Worm (Caenorhabditis elegans) whole organism, young adult: ENCODE data around the gene F15B9.10.

ENCODE experiments used
- B0019.2 ChIP-seq: fragments of 200-800 bp; sonication (Bioruptor generic); conservative IDR thresholded peaks from 2 replicates; pipeline ENCODE4 v1.3.6; 2022; ENCODE audit warnings: missing genetic modification reagents, missing genetic modification characterization, missing compliant biosample characterization
- C06A6.2 ChIP-seq: fragments of 200-800 bp; sonication (Bioruptor generic); conservative IDR thresholded peaks from 2 replicates; pipeline ENCODE4 v1.3.6; 2022; ENCODE audit warnings: missing genetic modification characterization, missing compliant biosample characterization
- F10E7.11 ChIP-seq: sonication (generic microtip); optimal IDR thresholded peaks from 2 replicates; lab custom pipeline; 2017; ENCODE audit warnings: mild to moderate bottlenecking, missing genetic modification characterization, moderate library complexity, missing compliant biosample characterization
- F37B4.10 ChIP-seq: fragments of 200-800 bp; sonication (Bioruptor generic); IDR thresholded peaks from 2 replicates; pipeline ENCODE4 v1.3.6; 2022; ENCODE audit warnings: missing genetic modification characterization, missing compliant biosample characterization
- F52B5.7 ChIP-seq: sonication (generic microtip); optimal IDR thresholded peaks from 2 replicates; lab custom pipeline; 2016; ENCODE audit warnings: mild to moderate bottlenecking, missing genetic modification characterization, missing compliant biosample characterization
- F57C9.4 ChIP-seq: sonication (generic microtip); optimal IDR thresholded peaks from 2 replicates; lab custom pipeline; 2017; ENCODE audit warnings: mild to moderate bottlenecking, missing genetic modification characterization, missing compliant biosample characterization
- T07F8.4 ChIP-seq: sonication (generic microtip); optimal IDR thresholded peaks from 2 replicates; lab custom pipeline; 2016; ENCODE audit warnings: mild to moderate bottlenecking, missing genetic modification characterization, moderate library complexity, missing compliant biosample characterization
- T26A5.8 ChIP-seq: sonication (generic microtip); optimal IDR thresholded peaks from 2 replicates; lab custom pipeline; 2016; ENCODE audit warnings: missing genetic modification characterization, missing compliant biosample characterization
- Y53F4B.3 ChIP-seq: fragments of 200-800 bp; sonication (Bioruptor generic); IDR thresholded peaks from 2 replicates; pipeline ENCODE4 v1.3.6; 2022; ENCODE audit warnings: missing genetic modification reagents, missing genetic modification characterization, missing compliant biosample characterization
- Y56A3A.18 ChIP-seq: fragments of 200-800 bp; sonication (Bioruptor generic); IDR thresholded peaks from 2 replicates; pipeline ENCODE4 v1.3.6; 2022; ENCODE audit warnings: missing genetic modification reagents, missing genetic modification characterization, missing compliant biosample characterization
- Y79H2A.3 ChIP-seq: fragments of 200-800 bp; sonication (Bioruptor generic); conservative IDR thresholded peaks from 2 replicates; pipeline ENCODE4 v1.3.6; 2022; ENCODE audit warnings: missing genetic modification reagents, missing genetic modification characterization, missing compliant biosample characterization
- akir-1 ChIP-seq: fragments of 200-800 bp; sonication (Bioruptor generic); optimal IDR thresholded peaks from 2 replicates; lab custom pipeline; 2018; ENCODE audit warnings: mild to moderate bottlenecking, missing genetic modification characterization, moderate library complexity, missing compliant biosample characterization
- aptf-3 ChIP-seq: fragments of 200-800 bp; sonication (Bioruptor generic); IDR thresholded peaks from 2 replicates; pipeline ENCODE4 v1.3.6; 2022; ENCODE audit warnings: missing genetic modification characterization, missing compliant biosample characterization
- attf-3 ChIP-seq: fragments of 200-800 bp; sonication (Bioruptor generic); conservative IDR thresholded peaks from 2 replicates; pipeline ENCODE4 v1.3.6; 2022; ENCODE audit warnings: missing genetic modification reagents, missing genetic modification characterization, missing compliant biosample characterization
- attf-5 ChIP-seq: fragments of 200-800 bp; sonication (Bioruptor generic); optimal IDR thresholded peaks from 2 replicates; lab custom pipeline; 2018; ENCODE audit warnings: mild to moderate bottlenecking, missing genetic modification characterization, missing compliant biosample characterization
- ccch-3 ChIP-seq: fragments of 200-800 bp; sonication (Bioruptor generic); optimal IDR thresholded peaks from 2 replicates; lab custom pipeline; 2018; ENCODE audit warnings: mild to moderate bottlenecking, missing genetic modification characterization, missing compliant biosample characterization
- cebp-2 ChIP-seq: fragments of 200-800 bp; sonication (Bioruptor generic); IDR thresholded peaks from 2 replicates; pipeline ENCODE4 v1.3.6; 2022; ENCODE audit warnings: missing genetic modification characterization, missing compliant biosample characterization
- ceh-91 ChIP-seq: fragments of 200-800 bp; sonication (Bioruptor generic); IDR thresholded peaks from 2 replicates; pipeline ENCODE4 v1.3.6; 2022; ENCODE audit warnings: missing genetic modification reagents, missing genetic modification characterization, missing compliant biosample characterization
- chd-7 ChIP-seq: sonication (generic microtip); optimal IDR thresholded peaks from 2 replicates; lab custom pipeline; 2016; ENCODE audit warnings: mild to moderate bottlenecking, missing genetic modification characterization, moderate library complexity, missing compliant biosample characterization
- die-1 ChIP-seq: sonication (generic microtip); optimal IDR thresholded peaks from 2 replicates; lab custom pipeline; 2016; ENCODE audit warnings: missing genotype, mild to moderate bottlenecking, missing genetic modification characterization, missing compliant biosample characterization
- dpl-1 ChIP-seq: fragments of 150-350 bp; optimal IDR thresholded peaks from 2 replicates; lab custom pipeline; 2014; ENCODE audit warnings: missing biosample characterization, missing genetic modification reagents, missing genetic modification characterization
- gei-17 ChIP-seq: fragments of 200-800 bp; sonication (Bioruptor generic); optimal IDR thresholded peaks from 2 replicates; lab custom pipeline; 2018; ENCODE audit warnings: mild to moderate bottlenecking, missing genetic modification characterization, missing compliant biosample characterization
- him-1 ChIP-seq: sonication (generic microtip); optimal IDR thresholded peaks from 2 replicates; lab custom pipeline; 2016; ENCODE audit warnings: missing genotype, missing genetic modification reagents, missing genetic modification characterization, missing compliant biosample characterization
- hrde-1 ChIP-seq: sonication (generic microtip); optimal IDR thresholded peaks from 2 replicates; lab custom pipeline; 2016; ENCODE audit warnings: missing genetic modification characterization, mild to moderate bottlenecking, missing compliant biosample characterization, moderate library complexity, missing genotype, missing genetic modification reagents, borderline replicate concordance
- lag-1 ChIP-seq: fragments of 200-800 bp; sonication (Bioruptor generic); IDR thresholded peaks from 2 replicates; pipeline ENCODE4 v1.3.6; 2022; ENCODE audit warnings: missing genetic modification reagents, missing genetic modification characterization, missing compliant biosample characterization
- let-526 ChIP-seq: fragments of 200-800 bp; sonication (Bioruptor generic); IDR thresholded peaks from 2 replicates; pipeline ENCODE4 v1.3.6; 2022; ENCODE audit warnings: missing genetic modification reagents, missing genetic modification characterization, missing compliant biosample characterization
- lin-35 ChIP-seq, 3 experiments: fragments of 150-350 bp in 2 of 3; sonication (generic microtip) in 1 of 3; optimal IDR thresholded peaks; 2 replicates each; lab custom pipeline; 2014 to 2018; ENCODE audit warnings: missing biosample characterization in 3 of 3, missing genetic modification characterization in 3 of 3, missing genetic modification reagents in 3 of 3
- lin-54 ChIP-seq: fragments of 200-800 bp; sonication (Bioruptor generic); optimal IDR thresholded peaks from 2 replicates; lab custom pipeline; 2018; ENCODE audit warnings: mild to moderate bottlenecking, missing genetic modification characterization, missing compliant biosample characterization
- lsy-27 ChIP-seq: sonication (generic microtip); optimal IDR thresholded peaks from 2 replicates; lab custom pipeline; 2017; ENCODE audit warnings: missing genetic modification characterization, mild to moderate bottlenecking, missing compliant biosample characterization, antibody characterized with exemption, missing genotype, borderline replicate concordance; ENCODE audit not compliant: insufficient read depth
- madf-3 ChIP-seq: fragments of 200-800 bp; sonication (Bioruptor generic); IDR thresholded peaks from 2 replicates; pipeline ENCODE4 v1.3.6; 2022; ENCODE audit warnings: missing genetic modification reagents, missing genetic modification characterization, missing compliant biosample characterization
- madf-6 ChIP-seq: fragments of 200-800 bp; sonication (Bioruptor generic); IDR thresholded peaks from 2 replicates; pipeline ENCODE4 v1.3.6; 2022; ENCODE audit warnings: missing genetic modification reagents, missing genetic modification characterization, missing compliant biosample characterization
- nhr-179 ChIP-seq: sonication (generic microtip); optimal IDR thresholded peaks from 2 replicates; lab custom pipeline; 2016; ENCODE audit warnings: mild to moderate bottlenecking, missing genetic modification characterization, missing compliant biosample characterization
- nhr-80 ChIP-seq: sonication (generic microtip); optimal IDR thresholded peaks from 2 replicates; lab custom pipeline; 2016; ENCODE audit warnings: missing genetic modification characterization, missing compliant biosample characterization
- nhr-90 ChIP-seq: sonication (generic microtip); optimal IDR thresholded peaks from 2 replicates; lab custom pipeline; 2016; ENCODE audit warnings: missing genotype, mild to moderate bottlenecking, missing genetic modification characterization, missing compliant biosample characterization
- rpc-1 ChIP-seq, 2 experiments: fragments of 150-350 bp in 1 of 2; sonication (generic microtip) in 1 of 2; optimal IDR thresholded peaks; 2 replicates each; lab custom pipeline; 2014 to 2018; ENCODE audit warnings: missing biosample characterization in 1 of 2, missing genetic modification characterization in 1 of 2, missing genetic modification reagents in 1 of 2, missing genotype in 1 of 2
- sea-2 ChIP-seq: fragments of 200-800 bp; sonication (Bioruptor generic); IDR thresholded peaks from 2 replicates; pipeline ENCODE4 v1.3.6; 2022; ENCODE audit warnings: missing genetic modification characterization, missing compliant biosample characterization
- snpc-4 ChIP-seq, 5 experiments: fragments of 150-350 bp in 1 of 5; sonication (generic microtip) in 4 of 5; optimal IDR thresholded peaks; 2 replicates each; lab custom pipeline; 2014 to 2018; ENCODE audit warnings: missing genetic modification characterization in 5 of 5, missing biosample characterization in 3 of 5, antibody characterized with exemption in 2 of 5, mild to moderate bottlenecking in 2 of 5, missing compliant biosample characterization in 2 of 5, missing genotype in 2 of 5, moderate library complexity in 2 of 5, missing genetic modification reagents in 1 of 5
- somi-1 ChIP-seq: fragments of 200-800 bp; sonication (Bioruptor generic); optimal IDR thresholded peaks from 2 replicates; lab custom pipeline; 2018; ENCODE audit warnings: mild to moderate bottlenecking, missing genetic modification characterization, missing compliant biosample characterization
- sptf-2 ChIP-seq: fragments of 200-800 bp; sonication (Bioruptor generic); optimal IDR thresholded peaks from 2 replicates; lab custom pipeline; 2018; ENCODE audit warnings: mild to moderate bottlenecking, missing genetic modification characterization, missing compliant biosample characterization
- unc-62 ChIP-seq: fragments of 150-350 bp; optimal IDR thresholded peaks from 2 replicates; lab custom pipeline; 2014; ENCODE audit warnings: missing biosample characterization, missing genetic modification reagents, missing genetic modification characterization
- zim-3 ChIP-seq: sonication (generic microtip); optimal IDR thresholded peaks from 2 replicates; lab custom pipeline; 2017; ENCODE audit warnings: mild to moderate bottlenecking, missing genetic modification characterization, moderate library complexity, missing compliant biosample characterization
- ztf-22 ChIP-seq: fragments of 200-800 bp; sonication (Bioruptor generic); optimal IDR thresholded peaks from 2 replicates; lab custom pipeline; 2018; ENCODE audit warnings: mild to moderate bottlenecking, missing genetic modification characterization, moderate library complexity, missing compliant biosample characterization
- ztf-25 ChIP-seq: fragments of 200-800 bp; sonication (Bioruptor generic); IDR thresholded peaks from 2 replicates; pipeline ENCODE4 v1.3.6; 2022; ENCODE audit warnings: missing genetic modification reagents, missing genetic modification characterization, missing compliant biosample characterization
- ztf-26 ChIP-seq: sonication (generic microtip); optimal IDR thresholded peaks from 2 replicates; lab custom pipeline; 2017; ENCODE audit warnings: missing genetic modification characterization, missing compliant biosample characterization

F15B9.10 gene

ce11 chrV:13041666-13042065, 32.9 kb upstream of the F15B9.10 start, which contains the start of gene scyl-1 (continued):
- TF ChIP-seq B0019.2 (GFP tag; lab: Robert Waterston, UW) (no peak), let-526 (GFP tag; lab: Robert Waterston, UW) (no peak), akir-1 (GFP tag; lab: Kevin White, UChicago) (no peak), madf-3 (GFP tag; lab: Robert Waterston, UW) (no peak), aptf-3 (GFP tag; lab: Robert Waterston, UW) (no peak), lsy-27 (tag; lab: Kevin White, UChicago) (no peak), dpl-1 (GFP tag; lab: Kevin White, UChicago) (no peak), C06A6.2 (GFP tag; lab: Robert Waterston, UW) (no peak), cebp-2 (no peak), madf-6 (GFP tag; lab: Robert Waterston, UW) (no peak), T26A5.8 (tag; lab: Kevin White, UChicago) (no peak), Y56A3A.18 (no peak), attf-3 (peak; percentile 37; the same call in 1 of the 2 replicates), sea-2 (no peak), ztf-26 (tag; lab: Kevin White, UChicago) (no peak), unc-62 (GFP tag; lab: Kevin White, UChicago) (no peak), lin-54 (GFP tag; lab: Kevin White, UChicago) (peak; percentile 62), T07F8.4 (tag; lab: Kevin White, UChicago) (no peak), Y53F4B.3 (no peak), nhr-90 (tag; lab: Kevin White, UChicago) (no peak), F57C9.4 (no peak), hrde-1 (tag; lab: Kevin White, UChicago) (no peak), somi-1 (no peak), F10E7.11 (no peak), sptf-2 (GFP tag; lab: Kevin White, UChicago) (no peak), Y79H2A.3 (no peak), gei-17 (no peak), lin-35 (GFP tag; optimal IDR thresholded peaks at IDR 0.05; lab: Kevin White, UChicago) (peak in 1 of 3 experiments; percentile 89), nhr-179 (no peak)

- no peak for TF ChIP-seq lag-1 (GFP tag; lab: Robert Waterston, UW)
- TF ChIP-seq hrde-1 (tag; lab: Kevin White, UChicago): no peak
- TF ChIP-seq F37B4.10 (GFP tag; lab: Robert Waterston, UW): no peak
- TF ChIP-seq attf-5 (GFP tag; lab: Kevin White, UChicago): no peak
- TF ChIP-seq nhr-90 (tag; lab: Kevin White, UChicago): no peak
- TF ChIP-seq, all 124 proteins: peak for 0
Measured at ce11 chrV:13036466-13036865, 27.7 kb upstream of the F15B9.10 start, which contains the start of gene W07G4.2. TSS of gene W07G4.2 (minus strand) at chrV:13036566.

DNA sequence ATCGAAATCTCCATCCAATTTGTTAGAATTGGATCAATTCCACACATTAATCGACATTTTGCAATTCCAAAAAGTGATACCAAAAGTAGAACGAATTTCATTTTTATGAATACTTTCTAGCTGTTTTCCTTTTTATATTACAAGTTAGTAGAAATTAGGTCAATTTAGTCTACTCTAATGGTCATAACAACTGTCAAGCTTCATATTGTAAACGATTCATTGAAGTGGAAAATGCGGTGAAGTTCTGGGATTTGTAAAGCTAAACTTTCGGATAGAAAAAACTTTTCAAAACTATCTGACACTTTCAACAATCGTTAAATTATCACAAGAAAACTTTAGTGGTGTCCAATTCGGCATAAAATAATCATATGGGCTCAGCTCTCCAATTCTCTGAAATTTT, 25.9 kb upstream of the F15B9.10 start, which contains the start of gene W07G4.7:
TSS of gene W07G4.7 (minus strand) at position 101 of the 400 bp plus-strand sequence.
- TF ChIP-seq zim-3: no peak
- no peak for TF ChIP-seq snpc-4 (GFP tag; optimal IDR thresholded peaks at IDR 0.05; lab: Kevin White, UChicago)
- TF ChIP-seq snpc-4 (tag; optimal IDR thresholded peaks at IDR 0.05; lab: Kevin White, UChicago): no peak
- no peak for TF ChIP-seq ceh-91
- TF ChIP-seq rpc-1 (optimal IDR thresholded peaks at IDR 0.05; lab: Kevin White, UChicago): no peak
- TF ChIP-seq rpc-1 (tag; optimal IDR thresholded peaks at IDR 0.05; lab: Kevin White, UChicago): no peak
- no peak for TF ChIP-seq chd-7 (tag; lab: Kevin White, UChicago)
- no peak for TF ChIP-seq Y79H2A.3
- TF ChIP-seq ztf-22 (GFP tag; lab: Kevin White, UChicago): no peak
- no peak for TF ChIP-seq T26A5.8 (tag; lab: Kevin White, UChicago)
- no peak for TF ChIP-seq him-1
- no peak for TF ChIP-seq nhr-80 (tag; lab: Kevin White, UChicago)
- TF ChIP-seq F52B5.7 (tag; lab: Kevin White, UChicago): no peak
- TF ChIP-seq die-1 (tag; lab: Kevin White, UChicago): no peak
- no peak for TF ChIP-seq akir-1 (GFP tag; lab: Kevin White, UChicago)
- TF ChIP-seq ccch-3 (GFP tag; lab: Kevin White, UChicago): no peak
- TF ChIP-seq ztf-25 (GFP tag; lab: Robert Waterston, UW): no peak
- TF ChIP-seq, all 124 proteins: peak for 0
